Fruit fly (Drosophila melanogaster): Measurements from ENCODE around the gene CG12012.

DNA sequence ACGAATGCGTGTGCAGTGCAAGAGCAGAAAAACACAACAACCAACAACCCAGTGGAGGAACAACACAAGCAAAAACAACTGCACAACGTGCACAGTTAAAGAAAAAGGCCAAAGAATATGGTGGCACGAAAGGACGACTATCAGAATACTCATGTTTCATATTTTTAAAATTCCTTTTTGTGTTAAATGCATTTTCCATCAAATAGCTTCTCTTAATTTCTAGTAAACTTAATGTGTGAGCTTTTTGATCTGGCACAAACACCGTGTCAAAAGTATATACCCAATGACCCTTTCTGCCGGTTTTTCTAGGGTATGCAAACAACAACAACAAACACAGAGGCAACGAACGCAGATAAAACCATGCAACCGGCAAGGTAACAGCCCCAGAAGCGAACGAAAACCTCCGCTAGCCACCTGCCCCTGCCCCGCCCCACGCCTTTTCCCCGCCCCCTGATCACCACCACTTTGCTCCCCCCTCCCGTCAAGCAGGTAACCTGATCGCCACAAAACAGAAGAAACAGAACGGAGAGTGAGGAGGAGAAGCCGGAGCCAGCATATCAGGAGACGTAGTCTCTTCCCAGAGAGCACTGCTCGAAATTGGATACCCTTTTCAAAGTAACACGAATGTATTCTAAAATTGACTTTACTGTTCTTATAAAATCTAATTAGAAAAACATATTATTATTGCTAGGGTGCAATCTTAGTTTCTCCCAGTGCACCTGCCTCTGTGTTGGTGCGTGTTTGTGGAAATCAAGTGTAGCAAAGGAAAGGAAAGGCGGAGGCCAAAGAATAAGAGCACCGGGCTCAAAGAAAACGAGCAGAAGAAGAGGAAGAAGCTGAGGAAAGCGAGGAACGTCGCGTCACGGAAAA, 18.5 kb downstream of the CG12012 start:
- TF ChIP-seq CTCF (optimal IDR thresholded peaks at IDR 0.05): no peak
- no peak for TF ChIP-seq CG8478 (optimal IDR thresholded peaks at IDR 0.05)

Data from S2 (cell line).